Fruit fly (Drosophila melanogaster): ENCODE results near the gene CG10903.

Gene CG10903

DNA sequence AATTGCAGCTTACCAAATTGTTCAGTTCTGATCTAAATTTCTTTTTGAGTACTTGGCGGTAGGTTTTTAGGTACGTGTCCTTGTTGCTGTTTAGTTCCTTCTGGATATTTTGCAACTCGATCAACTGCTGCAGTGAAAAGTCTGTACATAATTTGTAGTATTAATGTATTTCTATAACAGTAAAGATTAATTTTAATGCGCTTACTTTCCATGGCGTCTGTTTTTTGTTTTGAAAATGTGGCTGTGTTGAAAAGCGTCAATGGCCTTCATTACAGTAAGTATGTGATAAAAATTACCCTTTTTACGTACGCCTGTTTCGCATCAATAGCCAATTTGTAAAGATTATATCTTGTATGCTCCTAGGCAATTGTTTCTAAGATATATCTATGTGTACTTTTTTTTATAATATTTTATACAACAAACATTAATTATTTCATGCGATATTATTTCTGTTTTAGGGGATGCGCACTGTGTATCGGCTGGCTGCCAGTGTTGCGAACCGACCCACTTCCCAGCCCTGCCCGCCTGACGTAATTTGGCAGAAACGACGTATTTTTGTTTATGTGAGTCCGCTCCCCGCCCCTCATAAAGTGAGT, 29.0 kb upstream of the CG10903 start, which contains the start of the genes Kmn2 and CG2698 (continued):
- TF ChIP-seq scrt (GFP tag; optimal IDR thresholded peaks at IDR 0.05) (peak; percentile 88), CG12391 (tag; optimal IDR thresholded peaks at IDR 0.05) (peak; percentile 97), HLH54F (GFP tag; optimal IDR thresholded peaks at IDR 0.05) (peak; percentile 82), zf30C (GFP tag; optimal IDR thresholded peaks at IDR 0.05) (no peak), phol (tag; optimal IDR thresholded peaks at IDR 0.05) (peak; percentile 97), CG10147 (GFP tag; optimal IDR thresholded peaks at IDR 0.05) (peak; percentile 95), CG12769 (tag; optimal IDR thresholded peaks at IDR 0.05) (peak; percentile 74), CG11456 (GFP tag; IDR thresholded peaks at IDR 0.05) (peak; percentile 97), Fer1 (GFP tag; optimal IDR thresholded peaks at IDR 0.05) (peak; percentile 96), Ravus (GFP tag; IDR thresholded peaks at IDR 0.05) (peak; percentile 94), tio (GFP tag; optimal IDR thresholded peaks at IDR 0.05) (peak; percentile 95), CG7963 (GFP tag; IDR thresholded peaks at IDR 0.05; ENCODE audit: partially characterized antibody) (no peak), nau (GFP tag; optimal IDR thresholded peaks at IDR 0.05) (peak; percentile 90), pan (optimal IDR thresholded peaks at IDR 0.05) (no peak), pan (GFP tag; optimal IDR thresholded peaks at IDR 0.05 in 1 of 2, IDR thresholded peaks at IDR 0.05 in 1 of 2) (peak in 1 of 2 experiments; percentile 98), HLH4C (GFP tag; IDR thresholded peaks at IDR 0.05; ENCODE audit: partially characterized antibody) (no peak; the same call in 1 of the 3 replicates), Poxn (GFP tag; IDR thresholded peaks at IDR 0.05) (peak; percentile 92), YL-1 (GFP tag; optimal IDR thresholded peaks at IDR 0.05) (peak; percentile 94), CG10267 (tag; optimal IDR thresholded peaks at IDR 0.05) (peak; percentile 100), CG31224 (GFP tag; IDR thresholded peaks at IDR 0.05) (peak; percentile 94), tap (tag; optimal IDR thresholded peaks at IDR 0.05) (peak; percentile 78), Opbp (GFP tag; IDR thresholded peaks at IDR 0.05; ENCODE audit: partially characterized antibody) (0 out of 3 replicates have a peak, but pooled peaks have one; percentile 31), CG14014 (GFP tag; IDR thresholded peaks at IDR 0.05) (peak; percentile 97), CG3726 (GFP tag; IDR thresholded peaks at IDR 0.05) (peak; percentile 94), CG7987 (GFP tag; optimal IDR thresholded peaks at IDR 0.05) (peak; percentile 85), MTF-1 (GFP tag; optimal IDR thresholded peaks at IDR 0.05; ENCODE audit: borderline replicate concordance) (peak; percentile 88), CG12744 (GFP tag; optimal IDR thresholded peaks at IDR 0.05) (peak; percentile 73), psq (GFP tag; optimal IDR thresholded peaks at IDR 0.05) (peak; percentile 87), CG13123 (GFP tag; optimal IDR thresholded peaks at IDR 0.05) (peak; percentile 85), btn (GFP tag; optimal IDR thresholded peaks at IDR 0.05) (no peak), slou (GFP tag; optimal IDR thresholded peaks at IDR 0.05) (peak; percentile 87), CG7839 (tag; optimal IDR thresholded peaks at IDR 0.05) (peak; percentile 97), CG11085 (GFP tag; IDR thresholded peaks at IDR 0.05) (peak; percentile 96), cwo (GFP tag; optimal IDR thresholded peaks at IDR 0.05) (peak; percentile 88), CkIIα-i1 (GFP tag; IDR thresholded peaks at IDR 0.05) (peak; percentile 86), dmrt11E (tag; optimal IDR thresholded peaks at IDR 0.05) (peak; percentile 94), MBD-R2 (GFP tag; IDR thresholded peaks at IDR 0.05) (peak; percentile 98), peb (GFP tag; IDR thresholded peaks at IDR 0.05) (peak; percentile 95), cad (GFP tag; optimal IDR thresholded peaks at IDR 0.05) (no peak), dimm (GFP tag; IDR thresholded peaks at IDR 0.05) (peak; percentile 95), gfzf (GFP tag; optimal IDR thresholded peaks at IDR 0.05) (no peak), CG6689 (GFP tag; IDR thresholded peaks at IDR 0.05) (peak; percentile 98), eyg (GFP tag; optimal IDR thresholded peaks at IDR 0.05) (peak; percentile 10), Dbx (GFP tag; IDR thresholded peaks at IDR 0.05) (peak; percentile 98), CG11398 (GFP tag; optimal IDR thresholded peaks at IDR 0.05) (no peak), Pdp1 (GFP tag; optimal IDR thresholded peaks at IDR 0.05) (peak; percentile 93 to 98), Drgx (GFP tag; IDR thresholded peaks at IDR 0.05) (peak; percentile 96), fu2 (GFP tag; optimal IDR thresholded peaks at IDR 0.05) (peak; percentile 52), CG13424 (tag; optimal IDR thresholded peaks at IDR 0.05) (peak; percentile 95), CG15479 (GFP tag; optimal IDR thresholded peaks at IDR 0.05) (no peak)
